Worm (Caenorhabditis elegans) whole organism, L1 larva: ENCODE results near the gene hot-4.

Experiments used
- F16B12.6 ChIP-seq: fragments of 150-350 bp; optimal IDR thresholded peaks from 2 replicates; lab custom pipeline; 2014; ENCODE audit warnings: missing biosample characterization, missing genetic modification characterization
- alr-1 ChIP-seq: fragments of 200-800 bp; sonication (Bioruptor generic); optimal IDR thresholded peaks from 2 replicates; lab custom pipeline; 2018; ENCODE audit warnings: borderline replicate concordance, mild to moderate bottlenecking, missing genetic modification characterization, missing compliant biosample characterization
- aly-2 ChIP-seq: fragments of 150-350 bp; optimal IDR thresholded peaks from 2 replicates; lab custom pipeline; 2014; ENCODE audit warnings: missing biosample characterization, missing genetic modification characterization
- blmp-1 ChIP-seq: fragments of 150-350 bp; optimal IDR thresholded peaks from 2 replicates; lab custom pipeline; 2014; ENCODE audit warnings: missing biosample characterization, missing genetic modification characterization
- ceh-82 ChIP-seq, 3 experiments: fragments of 150-350 bp in 1 of 3; sonication (generic microtip) in 2 of 3; optimal IDR thresholded peaks; 2 replicates each; lab custom pipeline; 2014 to 2017; ENCODE audit warnings: missing biosample characterization in 3 of 3, missing genetic modification characterization in 3 of 3
- ceh-88 ChIP-seq: fragments of 200-800 bp; sonication (Bioruptor generic); IDR thresholded peaks from 2 replicates; pipeline ENCODE4 v1.3.6; 2022; ENCODE audit warnings: missing genetic modification characterization, missing compliant biosample characterization
- dpl-1 ChIP-seq, 3 experiments: fragments of 150-350 bp in 2 of 3; sonication (generic microtip) in 1 of 3; optimal IDR thresholded peaks; 2 replicates each; lab custom pipeline; 2014 to 2017; ENCODE audit warnings: missing biosample characterization in 3 of 3, missing genetic modification characterization in 3 of 3, missing genetic modification reagents in 3 of 3
- efl-1 ChIP-seq, 4 experiments: fragments of 150-350 bp; optimal IDR thresholded peaks in 3 of 4; peaks in 1 of 4; 1 replicate in 1 of 4; 2 replicates in 3 of 4; lab custom pipeline; 2014; ENCODE audit warnings: missing biosample characterization in 2 of 4, missing genetic modification characterization in 2 of 4, missing genetic modification reagents in 2 of 4
- efl-3 ChIP-seq: fragments of 200-800 bp; sonication (Bioruptor generic); optimal IDR thresholded peaks from 2 replicates; lab custom pipeline; 2018; ENCODE audit warnings: mild to moderate bottlenecking, missing genetic modification characterization, missing compliant biosample characterization
- egl-27 ChIP-seq, 2 experiments: fragments of 150-350 bp in 1 of 2; sonication (generic microtip); optimal IDR thresholded peaks; 3 replicates each; lab custom pipeline; 2017 to 2018; ENCODE audit warnings: missing biosample characterization in 2 of 2, missing genetic modification characterization in 2 of 2, missing genetic modification reagents in 2 of 2
- elt-2 ChIP-seq: sonication (generic microtip); optimal IDR thresholded peaks from 2 replicates; lab custom pipeline; 2016; ENCODE audit warnings: missing genetic modification characterization, mild to moderate bottlenecking, inconsistent platforms, missing compliant biosample characterization, missing genetic modification reagents
- elt-3 ChIP-seq, 6 experiments: fragments of 150-350 bp in 1 of 6; sonication (generic microtip); optimal IDR thresholded peaks; 2 replicates each; lab custom pipeline; 2017 to 2018; ENCODE audit warnings: missing biosample characterization in 6 of 6, missing genetic modification characterization in 6 of 6, inconsistent platforms in 1 of 6
- ets-5 ChIP-seq: fragments of 200-800 bp; sonication (Bioruptor generic); IDR thresholded peaks from 2 replicates; pipeline ENCODE4 v1.3.6; 2022; ENCODE audit warnings: missing genetic modification characterization, missing compliant biosample characterization
- fkh-10 ChIP-seq: sonication (generic microtip); optimal IDR thresholded peaks from 2 replicates; lab custom pipeline; 2017; ENCODE audit warnings: missing biosample characterization, missing genetic modification reagents, missing genetic modification characterization
- fkh-8 ChIP-seq: sonication (generic microtip); optimal IDR thresholded peaks from 2 replicates; lab custom pipeline; 2016; ENCODE audit warnings: mild to moderate bottlenecking, missing genetic modification characterization, missing compliant biosample characterization
- hlh-17 ChIP-seq: fragments of 200-800 bp; sonication (Bioruptor generic); optimal IDR thresholded peaks from 2 replicates; lab custom pipeline; 2018; ENCODE audit warnings: missing genetic modification characterization, mild to moderate bottlenecking, missing compliant biosample characterization, moderate library complexity, borderline replicate concordance
- isw-1 ChIP-seq: fragments of 200-800 bp; sonication (Bioruptor generic); IDR thresholded peaks from 2 replicates; pipeline ENCODE4 v1.3.6; 2022; ENCODE audit warnings: missing genetic modification characterization, missing compliant biosample characterization
- lin-15B ChIP-seq: fragments of 150-350 bp; sonication (generic microtip); optimal IDR thresholded peaks from 3 replicates; lab custom pipeline; 2014; ENCODE audit warnings: missing biosample characterization, missing genetic modification characterization
- lir-3 ChIP-seq: sonication (generic microtip); optimal IDR thresholded peaks from 2 replicates; lab custom pipeline; 2016; ENCODE audit warnings: mild to moderate bottlenecking, missing genetic modification characterization, moderate library complexity, missing compliant biosample characterization; ENCODE audit not compliant: poor library complexity
- lsy-2 ChIP-seq, 2 experiments: fragments of 150-350 bp; optimal IDR thresholded peaks; 2 replicates each; lab custom pipeline; 2014; ENCODE audit warnings: missing biosample characterization in 2 of 2, missing genetic modification characterization in 2 of 2
- mab-9 ChIP-seq: fragments of 200-800 bp; sonication (Bioruptor generic); IDR thresholded peaks from 2 replicates; pipeline ENCODE4 v1.3.6; 2022; ENCODE audit warnings: missing genetic modification reagents, missing genetic modification characterization, missing compliant biosample characterization
- mdl-1 ChIP-seq, 2 experiments: fragments of 150-350 bp; optimal IDR thresholded peaks; 2 replicates each; lab custom pipeline; 2014 to 2017; ENCODE audit warnings: missing biosample characterization in 2 of 2, missing genetic modification characterization in 2 of 2, inconsistent platforms in 1 of 2
- mef-2 ChIP-seq: fragments of 150-350 bp; optimal IDR thresholded peaks from 2 replicates; lab custom pipeline; 2014; ENCODE audit warnings: missing biosample characterization, missing genetic modification characterization
- nhr-11 ChIP-seq: fragments of 150-350 bp; optimal IDR thresholded peaks from 2 replicates; lab custom pipeline; 2014; ENCODE audit warnings: missing biosample characterization, missing genetic modification characterization
- nhr-12 ChIP-seq: sonication (generic microtip); optimal IDR thresholded peaks from 2 replicates; lab custom pipeline; 2017; ENCODE audit warnings: missing biosample characterization, missing genetic modification characterization
- nhr-20 ChIP-seq: sonication (generic microtip); optimal IDR thresholded peaks from 2 replicates; lab custom pipeline; 2016; ENCODE audit warnings: mild to moderate bottlenecking, missing genetic modification characterization, missing compliant biosample characterization
- nhr-237 ChIP-seq: fragments of 150-350 bp; optimal IDR thresholded peaks from 2 replicates; lab custom pipeline; 2014; ENCODE audit warnings: missing biosample characterization, missing genetic modification characterization
- nhr-47 ChIP-seq: sonication (generic microtip); optimal IDR thresholded peaks from 2 replicates; lab custom pipeline; 2016; ENCODE audit warnings: mild to moderate bottlenecking, missing genetic modification characterization, moderate library complexity, missing compliant biosample characterization
- nhr-76 ChIP-seq: sonication (generic microtip); optimal IDR thresholded peaks from 2 replicates; lab custom pipeline; 2017; ENCODE audit warnings: missing biosample characterization, missing genetic modification characterization
- nhr-77 ChIP-seq: fragments of 150-350 bp; optimal IDR thresholded peaks from 2 replicates; lab custom pipeline; 2014; ENCODE audit warnings: missing biosample characterization, missing genetic modification characterization
- nhr-84 ChIP-seq: sonication (generic microtip); optimal IDR thresholded peaks from 2 replicates; lab custom pipeline; 2017; ENCODE audit warnings: missing biosample characterization, missing genetic modification characterization
- pax-3 ChIP-seq: fragments of 200-800 bp; sonication (Bioruptor generic); optimal IDR thresholded peaks from 2 replicates; lab custom pipeline; 2018; ENCODE audit warnings: mild to moderate bottlenecking, missing genetic modification characterization, moderate library complexity, missing compliant biosample characterization
- snpc-4 ChIP-seq: fragments of 150-350 bp; optimal IDR thresholded peaks from 2 replicates; lab custom pipeline; 2014; ENCODE audit warnings: missing biosample characterization, missing genetic modification characterization
- sox-4 ChIP-seq: sonication (generic microtip); optimal IDR thresholded peaks from 2 replicates; lab custom pipeline; 2016; ENCODE audit warnings: missing genetic modification characterization, missing compliant biosample characterization
- sup-37 ChIP-seq: fragments of 200-800 bp; sonication (Bioruptor generic); optimal IDR thresholded peaks from 2 replicates; lab custom pipeline; 2018; ENCODE audit warnings: mild to moderate bottlenecking, missing genetic modification characterization, missing compliant biosample characterization
- swsn-7 ChIP-seq: sonication (generic microtip); optimal IDR thresholded peaks from 2 replicates; lab custom pipeline; 2016; ENCODE audit warnings: missing genetic modification characterization, missing compliant biosample characterization
- tbx-2 ChIP-seq: sonication (generic microtip); optimal IDR thresholded peaks from 2 replicates; lab custom pipeline; 2016; ENCODE audit warnings: missing genetic modification characterization, missing compliant biosample characterization
- unc-130 ChIP-seq: fragments of 150-350 bp; optimal IDR thresholded peaks from 2 replicates; lab custom pipeline; 2017; ENCODE audit warnings: missing biosample characterization, missing genetic modification characterization, inconsistent platforms
- unc-86 ChIP-seq: sonication (generic microtip); optimal IDR thresholded peaks from 2 replicates; lab custom pipeline; 2016; ENCODE audit warnings: missing genetic modification characterization, missing compliant biosample characterization
- unc-98 ChIP-seq: fragments of 200-800 bp; sonication (Bioruptor generic); IDR thresholded peaks from 2 replicates; pipeline ENCODE4 v1.3.6; 2022; ENCODE audit warnings: missing genetic modification characterization, missing compliant biosample characterization
- zag-1 ChIP-seq: fragments of 150-350 bp; optimal IDR thresholded peaks from 2 replicates; lab custom pipeline; 2014; ENCODE audit warnings: missing biosample characterization, missing genetic modification characterization
- zip-4 ChIP-seq: fragments of 200-800 bp; sonication (Bioruptor generic); optimal IDR thresholded peaks from 2 replicates; lab custom pipeline; 2018; ENCODE audit warnings: mild to moderate bottlenecking, missing genetic modification characterization, moderate library complexity, missing compliant biosample characterization

Gene hot-4

ce11 chrIII:6208984-6209383, 8.2 kb upstream of the hot-4 start, which contains the start of gene C23G10.1:
Gene C23G10.1, plus strand, starts transcription at chrIII:6209284.
- TF ChIP-seq F16B12.6: no peak
- TF ChIP-seq, all 84 proteins: peak for 0

- TF ChIP-seq sox-4 (tag; lab: Kevin White, UChicago) (no peak), mab-9 (GFP tag; lab: Robert Waterston, UW) (no peak), snpc-4 (tag; lab: Kevin White, UChicago) (peak; percentile 46), nhr-20 (tag; lab: Kevin White, UChicago) (no peak), lin-15B (tag; lab: Kevin White, UChicago) (no peak), alr-1 (no peak)
Observed at ce11 chrIII:6210215-6210822, 6.9 kb upstream of the hot-4 start.

- no peak for TF ChIP-seq pax-3 (tag; lab: Kevin White, UChicago)
- peak; percentile 34 for TF ChIP-seq fkh-8
- TF ChIP-seq nhr-84 (tag; lab: Kevin White, UChicago): no peak
Observed at ce11 chrIII:6213915-6214314, 3.3 kb upstream of the hot-4 start, which contains the start of gene C23G10.10. Gene C23G10.10, minus strand, starts transcription at chrIII:6214015.

- TF ChIP-seq tbx-2 (tag; lab: Kevin White, UChicago): no peak
- TF ChIP-seq blmp-1 (tag; lab: Kevin White, UChicago): peak; percentile 57
- peak in 1 of 2 experiments; percentile 12 for TF ChIP-seq lsy-2 (tag; optimal IDR thresholded peaks at IDR 0.05; lab: Kevin White, UChicago)
- TF ChIP-seq nhr-237 (tag; lab: Kevin White, UChicago): no peak
- no peak for TF ChIP-seq hlh-17 (GFP tag; lab: Kevin White, UChicago)
- TF ChIP-seq mdl-1 (tag; optimal IDR thresholded peaks at IDR 0.05; lab: Kevin White, UChicago): peak in 1 of 2 experiments; percentile 16
- TF ChIP-seq fkh-8: no peak
- TF ChIP-seq elt-3 (tag; optimal IDR thresholded peaks at IDR 0.05; lab: Kevin White, UChicago): peak in 1 of 6 experiments; percentile 25
Observed at ce11 chrIII:6215476-6215875, 1.7 kb upstream of the hot-4 start, which contains the start of gene C23G10.11. Gene C23G10.11, minus strand, starts transcription at chrIII:6215576.

ce11 chrIII:6215943-6216342, 1.3 kb upstream of the hot-4 start:
- no peak for TF ChIP-seq zip-4 (GFP tag; lab: Kevin White, UChicago)
- no peak for TF ChIP-seq nhr-84 (tag; lab: Kevin White, UChicago)
- TF ChIP-seq nhr-77: no peak
- no peak for TF ChIP-seq lir-3 (tag; lab: Kevin White, UChicago)
- peak in 1 of 2 experiments; percentile 59 for TF ChIP-seq mdl-1 (tag; optimal IDR thresholded peaks at IDR 0.05; lab: Kevin White, UChicago)
- TF ChIP-seq ceh-88 (GFP tag; lab: Robert Waterston, UW): no peak
- no peak for TF ChIP-seq nhr-11
- no peak for TF ChIP-seq aly-2 (tag; lab: Kevin White, UChicago)
- TF ChIP-seq sox-4 (tag; lab: Kevin White, UChicago): no peak
- no peak for TF ChIP-seq pax-3 (tag; lab: Kevin White, UChicago)
- no peak for TF ChIP-seq unc-86
- TF ChIP-seq zag-1 (tag; lab: Kevin White, UChicago): no peak
- no peak for TF ChIP-seq hlh-17 (GFP tag; lab: Kevin White, UChicago)
- no peak for TF ChIP-seq fkh-10 (GFP tag; lab: Kevin White, UChicago)
- TF ChIP-seq unc-130: peak; percentile 44
- TF ChIP-seq dpl-1 (GFP tag; optimal IDR thresholded peaks at IDR 0.05; lab: Kevin White, UChicago): peak in 1 of 3 experiments; percentile 13
- TF ChIP-seq isw-1 (GFP tag; lab: Robert Waterston, UW): no peak
- TF ChIP-seq nhr-76 (tag; lab: Kevin White, UChicago): no peak
- no peak for TF ChIP-seq unc-98 (GFP tag; lab: Robert Waterston, UW)
- TF ChIP-seq swsn-7: no peak
- TF ChIP-seq efl-1 (optimal IDR thresholded peaks at IDR 0.05; lab: Kevin White, UChicago): no peak
- TF ChIP-seq efl-1 (GFP tag; optimal IDR thresholded peaks at IDR 0.05 in 1 of 2; lab: Kevin White, UChicago): no peak
- TF ChIP-seq sup-37 (GFP tag; lab: Kevin White, UChicago): no peak
- no peak for TF ChIP-seq nhr-12 (tag; lab: Kevin White, UChicago)
- peak in 1 of 2 experiments; percentile 34 for TF ChIP-seq lsy-2 (tag; optimal IDR thresholded peaks at IDR 0.05; lab: Kevin White, UChicago)
- no peak for TF ChIP-seq nhr-47 (tag; lab: Kevin White, UChicago)
- no peak for TF ChIP-seq egl-27 (tag; optimal IDR thresholded peaks at IDR 0.05; lab: Kevin White, UChicago)
- TF ChIP-seq elt-2: no peak
- TF ChIP-seq elt-3 (tag; optimal IDR thresholded peaks at IDR 0.05; lab: Kevin White, UChicago): peak in 1 of 6 experiments; percentile 72
- TF ChIP-seq ets-5 (GFP tag; lab: Robert Waterston, UW): no peak
- TF ChIP-seq efl-3 (GFP tag; lab: Kevin White, UChicago): no peak
- no peak for TF ChIP-seq ceh-82 (tag; optimal IDR thresholded peaks at IDR 0.05; lab: Kevin White, UChicago)
- no peak for TF ChIP-seq mef-2 (tag; lab: Kevin White, UChicago)
